Worm (Caenorhabditis elegans) whole organism, L2 larva: ENCODE data around the gene nhr-143.

Source experiments
- C34F6.9 ChIP-seq: fragments of 150-350 bp; optimal IDR thresholded peaks from 2 replicates; lab custom pipeline; 2014; ENCODE audit warnings: missing biosample characterization, missing genetic modification characterization
- F13H6.1 ChIP-seq: sonication (generic microtip); optimal IDR thresholded peaks from 2 replicates; lab custom pipeline; 2016; ENCODE audit warnings: missing genetic modification characterization, missing compliant biosample characterization
- Y55F3AM.14 ChIP-seq: fragments of 200-800 bp; sonication (Bioruptor generic); optimal IDR thresholded peaks from 2 replicates; lab custom pipeline; 2018; ENCODE audit warnings: mild to moderate bottlenecking, missing genetic modification characterization, missing compliant biosample characterization
- alr-1 ChIP-seq: fragments of 150-350 bp; optimal IDR thresholded peaks from 2 replicates; lab custom pipeline; 2014; ENCODE audit warnings: missing biosample characterization, missing genetic modification characterization
- aly-2 ChIP-seq: fragments of 150-350 bp; optimal IDR thresholded peaks from 2 replicates; lab custom pipeline; 2014; ENCODE audit warnings: missing biosample characterization, missing genetic modification characterization
- ama-1 ChIP-seq: fragments of 150-350 bp; optimal IDR thresholded peaks from 2 replicates; lab custom pipeline; 2018; ENCODE audit warnings: inconsistent platforms
- blmp-1 ChIP-seq: sonication (generic microtip); optimal IDR thresholded peaks from 2 replicates; lab custom pipeline; 2017; ENCODE audit warnings: missing genetic modification characterization, mild to moderate bottlenecking, missing compliant biosample characterization, antibody characterized with exemption, moderate library complexity; ENCODE audit not compliant: insufficient read depth
- ceh-16 ChIP-seq: fragments of 150-350 bp; optimal IDR thresholded peaks from 2 replicates; lab custom pipeline; 2014; ENCODE audit warnings: missing biosample characterization, missing genetic modification characterization
- dmd-4 ChIP-seq: sonication (generic microtip); optimal IDR thresholded peaks from 2 replicates; lab custom pipeline; 2017; ENCODE audit warnings: missing biosample characterization, missing genetic modification characterization
- egl-27 ChIP-seq: sonication (generic microtip); optimal IDR thresholded peaks from 3 replicates; lab custom pipeline; 2017; ENCODE audit warnings: missing biosample characterization, missing genetic modification reagents, missing genetic modification characterization
- elt-1 ChIP-seq: fragments of 150-350 bp; optimal IDR thresholded peaks from 2 replicates; lab custom pipeline; 2014; ENCODE audit warnings: missing biosample characterization, missing genetic modification characterization
- fos-1 ChIP-seq: fragments of 150-350 bp; optimal IDR thresholded peaks from 2 replicates; lab custom pipeline; 2014; ENCODE audit warnings: missing biosample characterization, missing genetic modification characterization
- gmeb-1 ChIP-seq: fragments of 150-350 bp; optimal IDR thresholded peaks from 2 replicates; lab custom pipeline; 2014; ENCODE audit warnings: missing biosample characterization, missing genetic modification characterization
- lin-13 ChIP-seq: fragments of 150-350 bp; optimal IDR thresholded peaks from 2 replicates; lab custom pipeline; 2014; ENCODE audit warnings: missing biosample characterization, missing genetic modification reagents, missing genetic modification characterization
- lin-39 ChIP-seq: fragments of 150-350 bp; optimal IDR thresholded peaks from 2 replicates; lab custom pipeline; 2014; ENCODE audit warnings: missing biosample characterization, missing genetic modification reagents, missing genetic modification characterization
- lsy-2 ChIP-seq, 2 experiments: fragments of 150-350 bp in 1 of 2; sonication (generic microtip) in 1 of 2; optimal IDR thresholded peaks; 2 replicates each; lab custom pipeline; 2014 to 2017; ENCODE audit warnings: missing biosample characterization in 2 of 2, missing genetic modification characterization in 2 of 2
- mab-5 ChIP-seq: fragments of 150-350 bp; optimal IDR thresholded peaks from 2 replicates; lab custom pipeline; 2014; ENCODE audit warnings: missing biosample characterization, missing genetic modification characterization
- nhr-11 ChIP-seq: fragments of 150-350 bp; optimal IDR thresholded peaks from 2 replicates; lab custom pipeline; 2014; ENCODE audit warnings: missing biosample characterization, missing genetic modification characterization
- nhr-12 ChIP-seq: fragments of 150-350 bp; optimal IDR thresholded peaks from 2 replicates; lab custom pipeline; 2014; ENCODE audit warnings: missing biosample characterization, missing genetic modification characterization
- nhr-21 ChIP-seq: fragments of 150-350 bp; optimal IDR thresholded peaks from 2 replicates; lab custom pipeline; 2014; ENCODE audit warnings: missing biosample characterization, missing genetic modification characterization
- nhr-23 ChIP-seq: fragments of 150-350 bp; optimal IDR thresholded peaks from 2 replicates; lab custom pipeline; 2014; ENCODE audit warnings: missing biosample characterization, missing genetic modification reagents, missing genetic modification characterization
- nhr-237 ChIP-seq: fragments of 150-350 bp; optimal IDR thresholded peaks from 2 replicates; lab custom pipeline; 2014; ENCODE audit warnings: missing biosample characterization, missing genetic modification characterization
- nhr-25 ChIP-seq: fragments of 150-350 bp; sonication (generic microtip); optimal IDR thresholded peaks from 3 replicates; lab custom pipeline; 2014; ENCODE audit warnings: missing biosample characterization, missing genetic modification characterization
- nhr-6 ChIP-seq: fragments of 150-350 bp; optimal IDR thresholded peaks from 2 replicates; lab custom pipeline; 2014; ENCODE audit warnings: missing biosample characterization, missing genetic modification characterization
- peb-1 ChIP-seq: fragments of 150-350 bp; optimal IDR thresholded peaks from 2 replicates; lab custom pipeline; 2014; ENCODE audit warnings: missing biosample characterization, missing genetic modification characterization
- skn-1 ChIP-seq: sonication (generic microtip); optimal IDR thresholded peaks from 2 replicates; lab custom pipeline; 2017; ENCODE audit warnings: missing biosample characterization, missing genetic modification characterization
- sma-9 ChIP-seq, 2 experiments: fragments of 150-350 bp in 1 of 2; sonication (generic microtip) in 1 of 2; optimal IDR thresholded peaks; 2 replicates each; lab custom pipeline; 2014 to 2016; ENCODE audit warnings: missing genetic modification characterization in 2 of 2, mild to moderate bottlenecking in 1 of 2, missing biosample characterization in 1 of 2, missing compliant biosample characterization in 1 of 2, missing genetic modification reagents in 1 of 2, moderate library complexity in 1 of 2
- snpc-4 ChIP-seq: fragments of 150-350 bp; optimal IDR thresholded peaks from 2 replicates; lab custom pipeline; 2014; ENCODE audit warnings: missing biosample characterization, missing genetic modification characterization
- unc-39 ChIP-seq: fragments of 150-350 bp; optimal IDR thresholded peaks from 2 replicates; lab custom pipeline; 2014; ENCODE audit warnings: missing biosample characterization, missing genetic modification characterization
- unc-55 ChIP-seq: fragments of 150-350 bp; sonication (generic microtip); optimal IDR thresholded peaks from 3 replicates; lab custom pipeline; 2014; ENCODE audit warnings: missing biosample characterization, missing genetic modification reagents, missing genetic modification characterization
- unc-62 ChIP-seq: fragments of 150-350 bp; optimal IDR thresholded peaks from 2 replicates; lab custom pipeline; 2014; ENCODE audit warnings: missing biosample characterization, missing genetic modification reagents, missing genetic modification characterization
- zag-1 ChIP-seq: fragments of 150-350 bp; optimal IDR thresholded peaks from 2 replicates; lab custom pipeline; 2014; ENCODE audit warnings: missing biosample characterization, missing genetic modification characterization
- ztf-11 ChIP-seq: sonication (generic microtip); optimal IDR thresholded peaks from 2 replicates; lab custom pipeline; 2017; ENCODE audit warnings: missing biosample characterization, missing genetic modification characterization
- ztf-4 ChIP-seq: fragments of 150-350 bp; optimal IDR thresholded peaks from 2 replicates; lab custom pipeline; 2014; ENCODE audit warnings: missing biosample characterization, missing genetic modification characterization

nhr-143 gene

DNA sequence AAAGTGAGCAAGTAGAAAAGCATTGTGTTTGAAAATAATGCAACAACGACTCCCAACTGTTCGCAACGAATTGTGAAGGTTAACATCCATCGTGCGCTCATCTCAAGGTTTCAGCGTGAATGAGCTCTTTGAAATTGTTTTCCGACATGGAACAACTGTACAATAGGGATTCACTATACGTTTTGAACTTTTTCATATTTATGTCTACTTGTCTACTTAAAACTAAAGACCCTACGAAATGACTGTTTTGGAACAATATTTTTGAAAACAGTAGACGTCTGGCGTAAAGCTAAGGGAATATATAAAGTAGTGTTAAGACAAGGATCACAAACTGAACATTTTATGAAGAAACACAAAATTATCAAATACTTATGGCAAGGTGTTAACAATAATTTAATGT lies 8.9 kb upstream of the nhr-143 start, which contains the start of gene str-86:
TSS of gene str-86 (minus strand) at position 101 of the 400 bp plus-strand sequence.
- no peak for TF ChIP-seq Y55F3AM.14
- TF ChIP-seq F13H6.1 (tag; lab: Kevin White, UChicago) = no peak
- no peak for TF ChIP-seq nhr-23
- no peak for TF ChIP-seq ztf-11 (tag; lab: Kevin White, UChicago)
- no peak for TF ChIP-seq fos-1 (tag; lab: Kevin White, UChicago)

DNA sequence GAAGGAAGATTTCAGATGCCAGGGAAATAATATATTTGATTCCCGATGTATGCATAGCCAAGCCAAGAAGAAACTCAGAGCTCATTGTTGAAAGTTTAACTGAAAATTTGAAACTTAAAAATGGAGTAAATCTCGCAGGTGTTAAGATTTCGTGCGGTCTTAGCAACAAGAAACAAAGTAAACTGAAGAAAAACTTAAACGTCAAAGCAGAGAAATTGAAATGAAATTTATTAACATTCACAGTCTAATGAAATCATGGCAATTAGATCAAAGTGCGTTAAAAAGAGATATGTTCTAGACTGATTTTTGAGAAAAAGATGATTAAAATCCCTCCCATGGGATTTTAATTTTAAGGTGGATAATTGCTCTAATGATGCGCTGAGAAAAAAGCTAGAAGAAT lies 6.1 kb upstream of the nhr-143 start, which contains the start of gene str-84:
TSS of gene str-84 (minus strand) at position 101 of the 400 bp plus-strand sequence.
- TF ChIP-seq zag-1 (no peak), dmd-4 (tag; lab: Kevin White, UChicago) (no peak), ama-1 (no peak), nhr-11 (tag; lab: Kevin White, UChicago) (no peak), aly-2 (tag; lab: Kevin White, UChicago) (no peak), nhr-21 (tag; lab: Kevin White, UChicago) (no peak), gmeb-1 (no peak), egl-27 (tag; lab: Kevin White, UChicago) (no peak), nhr-237 (tag; lab: Kevin White, UChicago) (no peak), skn-1 (tag; lab: Kevin White, UChicago) (no peak), nhr-23 (no peak), blmp-1 (tag; lab: Kevin White, UChicago) (no peak), elt-1 (tag; lab: Kevin White, UChicago) (no peak), lsy-2 (tag; optimal IDR thresholded peaks at IDR 0.05; lab: Kevin White, UChicago) (no peak), unc-55 (GFP tag; lab: Kevin White, UChicago) (no peak), mab-5 (tag; lab: Kevin White, UChicago) (no peak), alr-1 (no peak), F13H6.1 (tag; lab: Kevin White, UChicago) (no peak), fos-1 (tag; lab: Kevin White, UChicago) (no peak)
- TF ChIP-seq, all 48 proteins: peak for 0

DNA sequence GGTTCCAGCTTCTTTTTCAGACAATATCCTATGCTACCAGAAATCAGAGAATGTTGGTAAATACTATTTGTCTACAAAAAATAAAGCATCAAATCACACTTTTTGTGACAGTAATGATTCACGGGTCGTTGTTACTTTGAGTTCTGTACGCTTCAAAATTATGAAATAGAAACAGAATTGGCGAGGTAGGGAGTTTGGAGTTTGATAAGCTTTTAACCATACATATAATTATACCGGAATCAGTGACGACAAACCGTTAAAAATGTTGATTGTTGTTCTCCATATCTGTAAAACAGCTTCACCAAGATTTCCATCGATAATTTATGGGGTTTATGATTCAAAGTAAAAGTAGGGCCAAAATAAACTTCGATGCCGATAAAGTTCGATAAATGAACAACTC lies 3.2 kb upstream of the nhr-143 start:
- no peak for TF ChIP-seq alr-1

- no peak for TF ChIP-seq ceh-16 (tag; lab: Kevin White, UChicago)
- no peak for TF ChIP-seq lin-13 (GFP tag; lab: Kevin White, UChicago)
- no peak for TF ChIP-seq C34F6.9 (tag; lab: Kevin White, UChicago)
- no peak for TF ChIP-seq nhr-12
- no peak for TF ChIP-seq blmp-1 (tag; lab: Kevin White, UChicago)
- TF ChIP-seq sma-9 (GFP tag; optimal IDR thresholded peaks at IDR 0.05; lab: Kevin White, UChicago) = no peak
- TF ChIP-seq sma-9 (tag; optimal IDR thresholded peaks at IDR 0.05; lab: Kevin White, UChicago) = no peak
- TF ChIP-seq lsy-2 (tag; optimal IDR thresholded peaks at IDR 0.05; lab: Kevin White, UChicago) = no peak
- TF ChIP-seq skn-1 (tag; lab: Kevin White, UChicago) = no peak
- no peak for TF ChIP-seq unc-62
- no peak for TF ChIP-seq zag-1
- TF ChIP-seq peb-1 (tag; lab: Kevin White, UChicago) = no peak
- TF ChIP-seq ztf-4 (tag; lab: Kevin White, UChicago) = no peak
- TF ChIP-seq gmeb-1 = no peak
- no peak for TF ChIP-seq lin-39 (tag; lab: Kevin White, UChicago)
- TF ChIP-seq nhr-23 = no peak
- no peak for TF ChIP-seq nhr-25 (tag; lab: Kevin White, UChicago)
- TF ChIP-seq ama-1 = no peak
- TF ChIP-seq egl-27 (tag; lab: Kevin White, UChicago) = no peak
- no peak for TF ChIP-seq snpc-4 (tag; lab: Kevin White, UChicago)
- TF ChIP-seq unc-39 (tag; lab: Kevin White, UChicago) = no peak
Observed at ce11 chrV:8972271-8972670, 2.5 kb downstream of the nhr-143 start, which contains the start of gene nhr-195. TSS of gene nhr-195 (minus strand) at chrV:8972371.

DNA sequence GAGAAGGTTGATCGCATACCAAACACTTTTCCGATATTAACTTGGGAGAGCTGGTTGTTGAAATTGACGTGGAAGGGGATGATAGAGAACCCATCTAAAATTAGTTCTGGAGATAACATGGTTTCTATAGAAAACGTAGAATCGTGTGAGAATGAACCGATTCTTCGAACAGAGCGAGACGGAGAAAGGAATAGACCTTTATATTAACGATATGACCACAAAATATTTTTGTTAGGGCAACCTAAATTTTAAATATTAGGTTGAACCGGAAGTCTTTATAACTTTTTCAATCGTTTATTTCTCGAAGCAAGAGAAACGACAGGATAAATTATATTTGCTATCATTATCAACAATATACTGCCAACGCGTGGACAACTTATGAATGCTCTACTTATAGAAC lies 8.7 kb downstream of the nhr-143 start, which contains the start of gene nhr-219:
TSS of gene nhr-219 (minus strand) at position 101 of the 400 bp plus-strand sequence.
- TF ChIP-seq F13H6.1 (tag; lab: Kevin White, UChicago) (no peak), fos-1 (tag; lab: Kevin White, UChicago) (no peak), elt-1 (tag; lab: Kevin White, UChicago) (no peak), ama-1 (no peak), nhr-11 (tag; lab: Kevin White, UChicago) (no peak), C34F6.9 (tag; lab: Kevin White, UChicago) (no peak), nhr-12 (no peak), nhr-6 (no peak), blmp-1 (tag; lab: Kevin White, UChicago) (no peak)
